Worm (Caenorhabditis elegans) whole organism, early embryonic: Measurements from ENCODE around the gene tap-1.
A peak's percentile ranks its signal among the peaks of the same experiment; 100 is the strongest.

Source experiments
- B0310.2 ChIP-seq: sonication (generic microtip); optimal IDR thresholded peaks from 2 replicates; lab custom pipeline; 2016; ENCODE audit warnings: mild to moderate bottlenecking, missing genetic modification characterization, missing compliant biosample characterization
- F13C5.2 ChIP-seq: sonication (generic microtip); optimal IDR thresholded peaks from 2 replicates; lab custom pipeline; 2017; ENCODE audit warnings: mild to moderate bottlenecking, missing genetic modification characterization, inconsistent platforms, missing compliant biosample characterization
- aly-1 ChIP-seq: sonication (generic microtip); optimal IDR thresholded peaks from 2 replicates; lab custom pipeline; 2016; ENCODE audit warnings: missing genetic modification characterization, missing compliant biosample characterization
- ama-1 ChIP-seq: fragments of 150-350 bp; optimal IDR thresholded peaks from 2 replicates; lab custom pipeline; 2014
- ceh-13 ChIP-seq: fragments of 200-800 bp; sonication (Bioruptor generic); optimal IDR thresholded peaks from 2 replicates; lab custom pipeline; 2018; ENCODE audit warnings: mild to moderate bottlenecking, missing genetic modification characterization, missing compliant biosample characterization
- ceh-36 ChIP-seq: sonication (generic microtip); optimal IDR thresholded peaks from 2 replicates; lab custom pipeline; 2016; ENCODE audit warnings: missing genetic modification characterization, inconsistent platforms, missing compliant biosample characterization
- ets-7 ChIP-seq: sonication (generic microtip); optimal IDR thresholded peaks from 2 replicates; lab custom pipeline; 2016; ENCODE audit warnings: missing genotype, missing genetic modification characterization, missing compliant biosample characterization
- flt-1 ChIP-seq: fragments of 200-800 bp; sonication (Bioruptor generic); IDR thresholded peaks from 2 replicates; pipeline ENCODE4 v1.3.6; 2022; ENCODE audit warnings: missing genetic modification characterization, missing compliant biosample characterization
- hmbx-1 ChIP-seq: sonication (generic microtip); optimal IDR thresholded peaks from 2 replicates; lab custom pipeline; 2016; ENCODE audit warnings: mild to moderate bottlenecking, missing genetic modification characterization, missing compliant biosample characterization
- hmg-4 ChIP-seq: fragments of 200-800 bp; sonication (Bioruptor generic); optimal IDR thresholded peaks from 2 replicates; lab custom pipeline; 2018; ENCODE audit warnings: mild to moderate bottlenecking, missing genetic modification characterization, missing compliant biosample characterization
- hnd-1 ChIP-seq: sonication (generic microtip); optimal IDR thresholded peaks from 2 replicates; lab custom pipeline; 2016; ENCODE audit warnings: missing genetic modification characterization, missing compliant biosample characterization
- pes-1 ChIP-seq: fragments of 200-800 bp; sonication (Bioruptor generic); IDR thresholded peaks from 2 replicates; pipeline ENCODE4 v1.3.6; 2022; ENCODE audit warnings: missing genetic modification reagents, missing genetic modification characterization, missing compliant biosample characterization
- scrt-1 ChIP-seq: fragments of 200-800 bp; sonication (Bioruptor generic); IDR thresholded peaks from 2 replicates; pipeline ENCODE4 v1.3.6; 2022; ENCODE audit warnings: missing genetic modification characterization, missing compliant biosample characterization
- sea-1 ChIP-seq: fragments of 200-800 bp; sonication (Bioruptor generic); conservative IDR thresholded peaks from 2 replicates; pipeline ENCODE4 v1.3.6; 2022; ENCODE audit warnings: missing genetic modification characterization, missing compliant biosample characterization
- tbx-11 ChIP-seq: fragments of 200-800 bp; sonication (Bioruptor generic); IDR thresholded peaks from 2 replicates; pipeline ENCODE4 v1.3.6; 2022; ENCODE audit warnings: missing genetic modification characterization, missing compliant biosample characterization
- tbx-37 ChIP-seq: fragments of 200-800 bp; sonication (Bioruptor generic); conservative IDR thresholded peaks from 2 replicates; pipeline ENCODE4 v1.3.6; 2022; ENCODE audit warnings: missing genetic modification reagents, missing genetic modification characterization, missing compliant biosample characterization
- tra-4 ChIP-seq: sonication (generic microtip); optimal IDR thresholded peaks from 2 replicates; lab custom pipeline; 2017; ENCODE audit warnings: missing genetic modification characterization, missing compliant biosample characterization

tap-1 gene

DNA sequence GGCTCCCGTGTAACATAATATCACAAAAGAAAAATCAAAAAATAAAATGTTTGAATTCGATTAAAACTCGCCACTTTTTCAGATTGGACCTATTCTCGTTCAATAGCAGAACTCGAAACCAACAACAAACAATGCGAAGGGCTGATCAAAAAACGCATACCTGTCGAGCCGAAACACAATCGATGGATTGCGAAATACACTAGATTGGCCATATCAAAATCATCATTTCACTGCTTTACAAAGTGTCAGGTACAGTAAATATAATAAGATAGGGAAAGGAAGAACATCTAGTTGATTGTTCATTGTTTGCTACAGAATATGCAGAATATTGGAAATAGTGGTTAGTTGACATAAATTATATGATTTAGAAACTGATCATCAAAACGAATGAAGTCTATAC is 18.3 kb downstream of the tap-1 start:
- TF ChIP-seq ceh-13 (GFP tag; lab: Kevin White, UChicago), result no peak
- no peak for TF ChIP-seq ets-7 (tag; lab: Kevin White, UChicago)
- no peak for TF ChIP-seq F13C5.2 (tag; lab: Kevin White, UChicago)
- no peak for TF ChIP-seq tra-4 (tag; lab: Kevin White, UChicago)
- TF ChIP-seq hnd-1 (tag; lab: Kevin White, UChicago), result no peak
- TF ChIP-seq ceh-36, result no peak
- no peak for TF ChIP-seq hmg-4 (GFP tag; lab: Kevin White, UChicago)
- no peak for TF ChIP-seq hmbx-1 (tag; lab: Kevin White, UChicago)
- TF ChIP-seq tbx-11 (GFP tag; lab: Robert Waterston, UW), result no peak
- TF ChIP-seq tbx-37 (GFP tag; lab: Robert Waterston, UW), result no peak
- TF ChIP-seq sea-1, result no peak
- no peak for TF ChIP-seq B0310.2 (tag; lab: Kevin White, UChicago)
- TF ChIP-seq pes-1 (GFP tag; lab: Robert Waterston, UW), result no peak
- no peak for TF ChIP-seq ama-1
- no peak for TF ChIP-seq scrt-1 (GFP tag; lab: Robert Waterston, UW)
- no peak for TF ChIP-seq aly-1 (tag; lab: Kevin White, UChicago)
- no peak for TF ChIP-seq flt-1 (GFP tag; lab: Robert Waterston, UW)

ce11 chrX:14610093-14610763 is 20.8 kb downstream of the tap-1 start:
- TF ChIP-seq tbx-11 (GFP tag; lab: Robert Waterston, UW) (no peak), flt-1 (GFP tag; lab: Robert Waterston, UW) (no peak), hmg-4 (GFP tag; lab: Kevin White, UChicago) (peak; percentile 15), hmbx-1 (tag; lab: Kevin White, UChicago) (no peak), F13C5.2 (tag; lab: Kevin White, UChicago) (no peak), ceh-36 (no peak), scrt-1 (GFP tag; lab: Robert Waterston, UW) (no peak), ceh-13 (GFP tag; lab: Kevin White, UChicago) (no peak), tra-4 (tag; lab: Kevin White, UChicago) (no peak), aly-1 (tag; lab: Kevin White, UChicago) (peak; percentile 63), ama-1 (no peak), sea-1 (no peak)

DNA sequence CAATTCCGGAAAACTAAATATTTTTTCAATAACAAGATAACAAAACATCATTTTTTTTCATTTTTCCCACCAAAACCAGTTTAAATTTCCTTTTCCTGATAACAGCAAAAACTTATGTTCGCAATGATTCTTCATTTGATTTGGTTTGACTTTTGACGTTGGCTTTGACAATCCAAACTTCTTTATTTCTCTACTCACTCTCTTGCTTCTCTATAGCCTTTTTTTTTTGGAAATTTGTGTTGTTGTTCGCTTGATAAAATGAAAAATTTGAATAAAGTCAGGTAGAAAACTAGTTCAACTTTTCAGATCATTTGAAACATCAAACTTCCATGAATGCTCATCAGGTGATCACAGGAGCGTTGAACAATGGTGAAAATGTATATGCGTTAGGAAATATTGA is 21.6 kb downstream of the tap-1 start, which contains the start of gene rbc-1:
rbc-1 (plus strand) TSS at position 301 of the 400 bp plus-strand sequence.
- no peak for TF ChIP-seq F13C5.2 (tag; lab: Kevin White, UChicago)
- TF ChIP-seq flt-1 (GFP tag; lab: Robert Waterston, UW), result no peak
- TF ChIP-seq tbx-11 (GFP tag; lab: Robert Waterston, UW), result no peak
- TF ChIP-seq ama-1, result no peak

- TF ChIP-seq aly-1 (tag; lab: Kevin White, UChicago) (no peak), F13C5.2 (tag; lab: Kevin White, UChicago) (no peak), hmbx-1 (tag; lab: Kevin White, UChicago) (no peak), sea-1 (no peak), ets-7 (tag; lab: Kevin White, UChicago) (no peak), tbx-11 (GFP tag; lab: Robert Waterston, UW) (no peak), flt-1 (GFP tag; lab: Robert Waterston, UW) (no peak), hnd-1 (tag; lab: Kevin White, UChicago) (no peak), pes-1 (GFP tag; lab: Robert Waterston, UW) (no peak), B0310.2 (tag; lab: Kevin White, UChicago) (no peak), scrt-1 (GFP tag; lab: Robert Waterston, UW) (no peak), ama-1 (no peak), tra-4 (tag; lab: Kevin White, UChicago) (no peak), tbx-37 (GFP tag; lab: Robert Waterston, UW) (no peak), ceh-36 (no peak), ceh-13 (GFP tag; lab: Kevin White, UChicago) (no peak), hmg-4 (GFP tag; lab: Kevin White, UChicago) (no peak)
Observed at ce11 chrX:14621207-14621606, 31.8 kb downstream of the tap-1 start.

ce11 chrX:14628816-14629215 is 39.4 kb downstream of the tap-1 start, which contains the start of gene F54E4.2:
Gene F54E4.2, minus strand, starts transcription at chrX:14628916.
- peak; percentile 37 for TF ChIP-seq ceh-36
- TF ChIP-seq sea-1, result no peak

DNA sequence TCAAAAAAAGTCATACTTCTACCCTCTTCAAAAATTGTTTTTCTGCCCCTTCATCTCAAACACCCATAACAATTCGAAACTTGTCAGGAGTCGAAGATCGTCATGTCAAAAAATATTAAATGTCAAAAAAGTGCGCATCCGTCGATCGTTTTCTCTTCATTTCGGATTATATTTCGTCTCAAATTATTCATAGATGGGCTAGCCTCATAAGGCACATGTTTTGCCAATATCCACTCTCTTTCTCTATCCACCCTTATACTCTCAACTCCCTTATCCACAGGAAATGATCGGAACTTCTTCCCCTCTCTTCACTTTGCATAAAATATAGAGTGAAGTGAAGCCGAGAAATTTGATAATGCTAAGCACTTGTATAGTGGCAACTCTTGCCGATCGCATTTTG is 44.3 kb downstream of the tap-1 start:
- TF ChIP-seq ceh-36 (no peak), flt-1 (GFP tag; lab: Robert Waterston, UW) (no peak), hmbx-1 (tag; lab: Kevin White, UChicago) (no peak), pes-1 (GFP tag; lab: Robert Waterston, UW) (no peak), hnd-1 (tag; lab: Kevin White, UChicago) (no peak), ama-1 (no peak), hmg-4 (GFP tag; lab: Kevin White, UChicago) (no peak), tbx-11 (GFP tag; lab: Robert Waterston, UW) (no peak), tra-4 (tag; lab: Kevin White, UChicago) (no peak), F13C5.2 (tag; lab: Kevin White, UChicago) (no peak), ceh-13 (GFP tag; lab: Kevin White, UChicago) (no peak), sea-1 (no peak), ets-7 (tag; lab: Kevin White, UChicago) (no peak), B0310.2 (tag; lab: Kevin White, UChicago) (no peak)

DNA sequence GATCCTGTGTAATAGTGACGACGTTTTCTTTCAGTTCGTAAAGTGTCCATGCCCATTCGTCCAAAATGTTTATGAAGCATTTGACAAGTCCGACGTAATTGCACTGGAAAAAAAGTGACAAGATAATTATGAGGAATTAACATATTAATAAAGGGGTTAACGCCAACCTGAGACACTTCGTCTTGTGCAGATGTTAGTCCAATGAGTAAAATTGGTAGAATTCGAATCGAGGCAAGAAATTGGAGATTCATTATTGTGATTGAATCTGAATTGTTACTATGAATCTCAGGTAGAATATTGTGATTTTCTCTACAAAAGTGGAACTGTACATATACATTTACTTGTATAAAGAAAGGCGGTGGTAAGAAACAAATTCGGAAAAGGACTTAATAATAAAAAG is 46.7 kb downstream of the tap-1 start, which contains the start of gene F54E4.3:
F54E4.3 (minus strand) TSS at position 265 of the 400 bp plus-strand sequence.
- no peak for TF ChIP-seq F13C5.2 (tag; lab: Kevin White, UChicago)
- no peak for TF ChIP-seq ama-1
- no peak for TF ChIP-seq ets-7 (tag; lab: Kevin White, UChicago)
- TF ChIP-seq B0310.2 (tag; lab: Kevin White, UChicago), result no peak
- no peak for TF ChIP-seq hmg-4 (GFP tag; lab: Kevin White, UChicago)
- TF ChIP-seq tbx-11 (GFP tag; lab: Robert Waterston, UW), result no peak
- TF ChIP-seq ceh-13 (GFP tag; lab: Kevin White, UChicago), result no peak
- TF ChIP-seq hnd-1 (tag; lab: Kevin White, UChicago), result no peak
- TF ChIP-seq tra-4 (tag; lab: Kevin White, UChicago), result no peak
- TF ChIP-seq aly-1 (tag; lab: Kevin White, UChicago), result no peak
- no peak for TF ChIP-seq hmbx-1 (tag; lab: Kevin White, UChicago)
- no peak for TF ChIP-seq sea-1
- no peak for TF ChIP-seq pes-1 (GFP tag; lab: Robert Waterston, UW)
- no peak for TF ChIP-seq tbx-37 (GFP tag; lab: Robert Waterston, UW)
- no peak for TF ChIP-seq ceh-36
- no peak for TF ChIP-seq scrt-1 (GFP tag; lab: Robert Waterston, UW)
- no peak for TF ChIP-seq flt-1 (GFP tag; lab: Robert Waterston, UW)
